Fruit fly (Drosophila melanogaster) whole organism, prepupa: ENCODE results near the gene dsf.

Source experiments
- Blimp-1 ChIP-seq: fragments of 200-800 bp; sonication (Bioruptor generic); optimal IDR thresholded peaks from 3 replicates; lab custom pipeline; 2017; ENCODE audit warnings: missing biosample characterization, missing genetic modification characterization, mild to moderate bottlenecking, moderate library complexity, missing genetic modification reagents
- CG10631 ChIP-seq: fragments of 200-800 bp; sonication (Bioruptor generic); optimal IDR thresholded peaks from 2 replicates; lab custom pipeline; 2016; ENCODE audit warnings: missing biosample characterization, missing genetic modification characterization
- CG10669 ChIP-seq: fragments of 200-800 bp; sonication (Bioruptor generic); optimal IDR thresholded peaks from 3 replicates; lab custom pipeline; 2018; ENCODE audit warnings: missing biosample characterization, mild to moderate bottlenecking, missing genetic modification characterization, moderate library complexity
- CG11294 ChIP-seq: fragments of 200-800 bp; sonication (Bioruptor generic); IDR thresholded peaks from 2 replicates; pipeline ENCODE4 v1.3.6; 2022; ENCODE audit warnings: missing biosample characterization, missing genetic modification characterization
- CG11762 ChIP-seq: fragments of 200-800 bp; sonication (Bioruptor generic); optimal IDR thresholded peaks from 3 replicates; lab custom pipeline; 2016; ENCODE audit warnings: missing biosample characterization, missing genetic modification characterization; ENCODE audit not compliant: insufficient read depth
- CG11902 ChIP-seq: fragments of 200-800 bp; sonication (Bioruptor generic); optimal IDR thresholded peaks from 3 replicates; lab custom pipeline; 2016; ENCODE audit warnings: missing biosample characterization, missing genetic modification characterization
- CG1621 ChIP-seq: fragments of 200-800 bp; sonication (Bioruptor generic); optimal IDR thresholded peaks from 3 replicates; lab custom pipeline; 2018; ENCODE audit warnings: missing biosample characterization, mild to moderate bottlenecking, missing genetic modification characterization
- CG16779 ChIP-seq: fragments of 200-800 bp; sonication (Bioruptor generic); optimal IDR thresholded peaks from 3 replicates; lab custom pipeline; 2017; ENCODE audit warnings: missing biosample characterization, mild to moderate bottlenecking, missing genetic modification characterization
- CG32006 ChIP-seq: fragments of 200-800 bp; sonication (Bioruptor generic); optimal IDR thresholded peaks from 3 replicates; lab custom pipeline; 2017; ENCODE audit warnings: missing biosample characterization, mild to moderate bottlenecking, missing genetic modification characterization
- CG34406 ChIP-seq: fragments of 200-800 bp; sonication (Bioruptor generic); optimal IDR thresholded peaks from 3 replicates; lab custom pipeline; 2016; ENCODE audit warnings: missing biosample characterization, missing genetic modification characterization
- CG3919 ChIP-seq: fragments of 200-800 bp; sonication (Bioruptor generic); optimal IDR thresholded peaks from 3 replicates; lab custom pipeline; 2016; ENCODE audit warnings: missing biosample characterization, missing genetic modification characterization
- CG4318 ChIP-seq: fragments of 200-800 bp; sonication (Bioruptor generic); optimal IDR thresholded peaks from 3 replicates; lab custom pipeline; 2017; ENCODE audit warnings: missing biosample characterization, mild to moderate bottlenecking, missing genetic modification characterization
- CG6163 ChIP-seq: fragments of 200-800 bp; sonication (Bioruptor generic); IDR thresholded peaks from 3 replicates; pipeline ENCODE4 v1.3.6; 2022; ENCODE audit warnings: missing biosample characterization, missing genetic modification characterization
- CG6792 ChIP-seq: fragments of 200-800 bp; sonication (Bioruptor generic); optimal IDR thresholded peaks from 3 replicates; lab custom pipeline; 2016; ENCODE audit warnings: missing biosample characterization, missing genetic modification characterization
- CG6808 ChIP-seq: fragments of 200-800 bp; sonication (Bioruptor generic); optimal IDR thresholded peaks from 3 replicates; lab custom pipeline; 2017; ENCODE audit warnings: missing biosample characterization, missing genetic modification characterization, mild to moderate bottlenecking, moderate library complexity, missing genetic modification reagents
- CG6854 ChIP-seq: fragments of 200-800 bp; sonication (Bioruptor generic); optimal IDR thresholded peaks from 2 replicates; lab custom pipeline; 2017; ENCODE audit warnings: missing biosample characterization, mild to moderate bottlenecking, missing genetic modification characterization
- CG8632 ChIP-seq: fragments of 200-800 bp; sonication (Bioruptor generic); optimal IDR thresholded peaks from 3 replicates; lab custom pipeline; 2016; ENCODE audit warnings: missing biosample characterization, missing genetic modification characterization
- Eip75B ChIP-seq: fragments of 200-800 bp; sonication (Bioruptor generic); optimal IDR thresholded peaks from 3 replicates; lab custom pipeline; 2016; ENCODE audit warnings: missing biosample characterization, missing genetic modification characterization
- Eip78C ChIP-seq: fragments of 200-800 bp; sonication (Bioruptor generic); peaks from one replicate; lab custom pipeline; 2016; ENCODE audit warnings: missing biosample characterization, missing genetic modification characterization
- Eip93F ChIP-seq: fragments of 200-800 bp; sonication (Bioruptor generic); optimal IDR thresholded peaks from 2 replicates; lab custom pipeline; 2016; ENCODE audit warnings: missing biosample characterization, mild to moderate bottlenecking, missing genetic modification characterization
- Ets21C ChIP-seq: fragments of 200-800 bp; sonication (Bioruptor generic); optimal IDR thresholded peaks from 3 replicates; lab custom pipeline; 2016; ENCODE audit warnings: missing biosample characterization, missing genetic modification characterization
- Hr39 ChIP-seq: fragments of 200-800 bp; sonication (Bioruptor generic); optimal IDR thresholded peaks from 2 replicates; lab custom pipeline; 2016; ENCODE audit warnings: missing biosample characterization, missing genetic modification characterization
- Hr4 ChIP-seq: fragments of 200-800 bp; sonication (Bioruptor generic); optimal IDR thresholded peaks from 3 replicates; lab custom pipeline; 2016; ENCODE audit warnings: missing biosample characterization, missing genetic modification characterization
- Lpt ChIP-seq: fragments of 200-800 bp; sonication (Bioruptor generic); optimal IDR thresholded peaks from 3 replicates; lab custom pipeline; 2016; ENCODE audit warnings: missing biosample characterization, missing genetic modification characterization
- Met ChIP-seq: fragments of 200-800 bp; sonication (Bioruptor generic); optimal IDR thresholded peaks from 3 replicates; lab custom pipeline; 2016; ENCODE audit warnings: missing biosample characterization, missing genetic modification characterization
- Smox ChIP-seq: fragments of 200-800 bp; sonication (Bioruptor generic); optimal IDR thresholded peaks from 3 replicates; lab custom pipeline; 2016; ENCODE audit warnings: missing biosample characterization, missing genetic modification characterization
- Sox102F ChIP-seq: fragments of 200-800 bp; sonication (Bioruptor generic); optimal IDR thresholded peaks from 2 replicates; lab custom pipeline; 2016; ENCODE audit warnings: missing biosample characterization, mild to moderate bottlenecking, missing genetic modification characterization
- Sox14 ChIP-seq: fragments of 200-800 bp; sonication (Bioruptor generic); optimal IDR thresholded peaks from 3 replicates; lab custom pipeline; 2016; ENCODE audit warnings: missing biosample characterization, missing genetic modification characterization
- Sox15 ChIP-seq: fragments of 200-800 bp; sonication (Bioruptor generic); optimal IDR thresholded peaks from 3 replicates; lab custom pipeline; 2016; ENCODE audit warnings: missing biosample characterization, missing genetic modification characterization
- achi ChIP-seq: fragments of 200-800 bp; sonication (Bioruptor generic); optimal IDR thresholded peaks from 3 replicates; lab custom pipeline; 2016; ENCODE audit warnings: missing biosample characterization, missing genetic modification characterization
- acj6 ChIP-seq: fragments of 200-800 bp; sonication (Bioruptor generic); optimal IDR thresholded peaks from 3 replicates; lab custom pipeline; 2016; ENCODE audit warnings: missing biosample characterization, missing genetic modification characterization
- cyc ChIP-seq: fragments of 200-800 bp; sonication (Bioruptor generic); optimal IDR thresholded peaks from 3 replicates; lab custom pipeline; 2016; ENCODE audit warnings: missing biosample characterization, missing genetic modification characterization
- dac ChIP-seq: fragments of 200-800 bp; sonication (Bioruptor generic); optimal IDR thresholded peaks from 2 replicates; lab custom pipeline; 2017; ENCODE audit warnings: missing biosample characterization, mild to moderate bottlenecking, missing genetic modification characterization
- dsx ChIP-seq: fragments of 200-800 bp; optimal IDR thresholded peaks from 3 replicates; lab custom pipeline; 2019; ENCODE audit warnings: missing biosample characterization, mild to moderate bottlenecking, missing genetic modification characterization, moderate library complexity; ENCODE audit not compliant: poor library complexity, severe bottlenecking
- eg ChIP-seq: fragments of 200-800 bp; sonication (Bioruptor generic); IDR thresholded peaks from 3 replicates; pipeline ENCODE4 v1.3.6; 2022; ENCODE audit warnings: missing biosample characterization, missing genetic modification characterization
- esn ChIP-seq: fragments of 200-800 bp; sonication (Bioruptor generic); optimal IDR thresholded peaks from 2 replicates; lab custom pipeline; 2016; ENCODE audit warnings: missing biosample characterization, mild to moderate bottlenecking, missing genetic modification characterization, moderate library complexity
- fd59A ChIP-seq: fragments of 200-800 bp; sonication (Bioruptor generic); optimal IDR thresholded peaks from 2 replicates; lab custom pipeline; 2017; ENCODE audit warnings: missing biosample characterization, mild to moderate bottlenecking, missing genetic modification characterization, missing genetic modification reagents
- fd85E ChIP-seq: fragments of 200-800 bp; sonication (Bioruptor generic); optimal IDR thresholded peaks from 3 replicates; lab custom pipeline; 2016; ENCODE audit warnings: missing biosample characterization, missing genetic modification characterization
- fkh ChIP-seq: fragments of 200-800 bp; sonication (Bioruptor generic); optimal IDR thresholded peaks from 3 replicates; lab custom pipeline; 2017; ENCODE audit warnings: missing biosample characterization, mild to moderate bottlenecking, missing genetic modification characterization, moderate library complexity
- lz ChIP-seq: fragments of 200-800 bp; sonication (Bioruptor generic); optimal IDR thresholded peaks from 3 replicates; lab custom pipeline; 2016; ENCODE audit warnings: missing biosample characterization, missing genetic modification characterization
- net ChIP-seq: fragments of 200-800 bp; sonication (Bioruptor generic); optimal IDR thresholded peaks from 3 replicates; lab custom pipeline; 2016; ENCODE audit warnings: missing biosample characterization, missing genetic modification characterization
- pdm3 ChIP-seq: fragments of 200-800 bp; sonication (Bioruptor generic); optimal IDR thresholded peaks from 3 replicates; lab custom pipeline; 2016; ENCODE audit warnings: missing biosample characterization, missing genetic modification characterization
- salr ChIP-seq, 2 experiments: fragments of 200-800 bp; sonication (Bioruptor generic); optimal IDR thresholded peaks; 3 replicates each; lab custom pipeline; 2016 to 2018; ENCODE audit warnings: missing biosample characterization in 2 of 2, missing genetic modification characterization in 2 of 2, mild to moderate bottlenecking in 1 of 2
- spab ChIP-seq: fragments of 200-800 bp; sonication (Bioruptor generic); optimal IDR thresholded peaks from 2 replicates; lab custom pipeline; 2017; ENCODE audit warnings: missing biosample characterization, mild to moderate bottlenecking, missing genetic modification characterization, missing genetic modification reagents
- svp ChIP-seq: fragments of 200-800 bp; sonication (Bioruptor generic); peaks from one replicate; lab custom pipeline; 2016; ENCODE audit warnings: missing biosample characterization, missing genetic modification characterization
- topi ChIP-seq: fragments of 200-800 bp; sonication (Bioruptor generic); optimal IDR thresholded peaks from 3 replicates; lab custom pipeline; 2016; ENCODE audit warnings: missing biosample characterization, missing genetic modification characterization
- vri ChIP-seq: fragments of 200-800 bp; sonication (Bioruptor generic); optimal IDR thresholded peaks from 3 replicates; lab custom pipeline; 2016; ENCODE audit warnings: missing biosample characterization, mild to moderate bottlenecking, missing genetic modification characterization

dsf gene

DNA sequence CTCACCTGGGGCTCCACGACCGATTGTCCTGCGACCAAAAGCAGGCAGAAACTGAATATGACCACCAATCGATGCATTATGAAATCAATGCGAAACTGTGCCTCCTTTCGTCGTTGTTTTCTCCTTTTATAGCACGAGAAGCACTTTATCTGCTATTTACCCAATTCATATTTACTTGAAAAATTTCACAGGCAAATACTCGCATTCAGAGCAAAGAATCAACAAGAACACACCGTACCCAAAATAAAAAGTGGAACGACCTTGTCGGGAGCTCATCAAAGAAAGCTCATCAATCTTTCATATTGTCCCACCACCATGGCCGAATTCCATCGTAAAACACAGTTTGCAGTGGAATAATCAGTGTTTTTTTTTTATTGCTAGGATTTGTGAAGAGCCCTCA, 21.2 kb upstream of the dsf start, which contains the start of gene CG9021:
Gene CG9021, minus strand, starts transcription at position 105 of the 400 bp plus-strand sequence.
- TF ChIP-seq eg (no peak), Met (peak; percentile 57), Sox14 (GFP tag; lab: Kevin White, UChicago) (no peak), dsx (no peak), svp (GFP tag; lab: Kevin White, UChicago) (peak; percentile 49), vri (GFP tag; lab: Kevin White, UChicago) (peak; percentile 49), Eip78C (GFP tag; lab: Kevin White, UChicago) (peak; percentile 54), CG3919 (GFP tag; lab: Kevin White, UChicago) (peak; percentile 6), CG4318 (GFP tag; lab: Kevin White, UChicago) (no peak), Smox (peak; percentile 58), CG8632 (GFP tag; lab: Kevin White, UChicago) (peak; percentile 14), fkh (GFP tag; lab: Kevin White, UChicago) (no peak), Hr39 (GFP tag; lab: Kevin White, UChicago) (peak; percentile 35), cyc (peak; percentile 37), pdm3 (GFP tag; lab: Kevin White, UChicago) (no peak), topi (GFP tag; lab: Kevin White, UChicago) (peak; percentile 55), Blimp-1 (GFP tag; lab: Kevin White, UChicago) (peak; percentile 23), spab (GFP tag; lab: Kevin White, UChicago) (no peak), net (GFP tag; lab: Kevin White, UChicago) (no peak), CG10631 (GFP tag; lab: Kevin White, UChicago) (no peak), acj6 (GFP tag; lab: Kevin White, UChicago) (no peak), Lpt (GFP tag; lab: Kevin White, UChicago) (no peak), CG32006 (GFP tag; lab: Kevin White, UChicago) (no peak), Ets21C (peak; percentile 33), CG34406 (peak; percentile 18), CG6808 (GFP tag; lab: Kevin White, UChicago) (no peak), esn (GFP tag; lab: Kevin White, UChicago) (peak; percentile 69), CG6792 (GFP tag; lab: Kevin White, UChicago) (peak; percentile 30), lz (GFP tag; lab: Kevin White, UChicago) (peak; percentile 16), Sox102F (GFP tag; lab: Kevin White, UChicago) (peak; percentile 52), fd85E (GFP tag; lab: Kevin White, UChicago) (no peak), CG11762 (no peak)

DNA sequence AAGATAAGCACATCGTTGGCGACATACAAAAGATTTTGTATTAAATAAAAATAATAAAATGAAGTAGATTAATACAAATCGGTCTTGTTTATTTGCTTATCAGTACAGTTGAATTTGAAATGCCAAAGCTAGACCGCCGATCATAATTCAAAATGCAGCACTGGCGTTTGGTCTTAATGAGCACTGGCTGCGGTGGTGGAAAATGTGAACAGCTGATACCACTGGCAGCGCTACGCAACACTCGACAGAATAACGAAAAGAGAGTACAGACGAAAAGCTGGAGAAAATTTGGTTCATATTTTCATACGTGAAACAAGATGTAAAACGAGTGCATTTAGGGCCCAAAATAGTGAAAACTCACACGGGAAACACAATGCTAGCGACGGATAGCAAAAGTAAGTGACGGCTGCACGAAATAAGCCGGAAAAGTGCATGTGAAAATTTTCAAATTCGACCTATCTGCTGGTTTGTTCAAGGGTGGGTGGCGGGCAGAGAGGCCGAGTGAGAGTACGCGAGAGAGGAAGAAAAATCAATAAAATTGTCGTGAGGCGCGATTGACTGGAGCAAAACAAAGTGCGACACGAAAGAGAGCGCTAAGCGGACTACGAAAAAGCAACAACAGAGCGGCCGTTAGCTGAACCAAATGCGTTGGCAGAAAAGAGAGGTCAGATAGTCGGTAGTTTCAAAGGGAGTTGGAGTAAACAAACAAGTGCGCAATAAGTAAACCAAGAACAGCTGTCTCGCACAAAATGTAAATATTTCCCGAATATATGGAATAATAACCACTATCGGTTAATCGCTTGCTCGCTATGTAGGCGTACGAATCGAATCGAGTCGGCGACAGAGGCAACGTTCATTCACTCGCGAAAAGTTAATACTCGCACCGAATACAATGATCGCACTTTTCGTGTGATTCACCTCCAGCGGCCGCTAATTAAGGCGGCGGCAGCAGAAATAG, 18.6 kb upstream of the dsf start, which contains the start of gene bchs:
Gene bchs, plus strand, starts transcription at position 277 of the 958 bp plus-strand sequence.
- TF ChIP-seq lz (GFP tag; lab: Kevin White, UChicago): peak; percentile 25
- TF ChIP-seq Sox14 (GFP tag; lab: Kevin White, UChicago): peak; percentile 41
- no peak for TF ChIP-seq Sox15 (GFP tag; lab: Kevin White, UChicago)
- no peak for TF ChIP-seq CG1621 (tag; lab: Kevin White, UChicago)
- no peak for TF ChIP-seq fd59A (GFP tag; lab: Kevin White, UChicago)
- TF ChIP-seq CG4318 (GFP tag; lab: Kevin White, UChicago): no peak
- no peak for TF ChIP-seq Eip93F (GFP tag; lab: Kevin White, UChicago)
- no peak for TF ChIP-seq spab (GFP tag; lab: Kevin White, UChicago)
- TF ChIP-seq dac (GFP tag; lab: Kevin White, UChicago): no peak
- peak; percentile 7 for TF ChIP-seq achi (GFP tag; lab: Kevin White, UChicago)
- no peak for TF ChIP-seq CG32006 (GFP tag; lab: Kevin White, UChicago)
- no peak for TF ChIP-seq CG11902 (GFP tag; lab: Kevin White, UChicago)
- peak in 1 of 2 experiments; percentile 26 for TF ChIP-seq salr (GFP tag; optimal IDR thresholded peaks at IDR 0.05; lab: Kevin White, UChicago)
- peak; percentile 12 for TF ChIP-seq Eip75B (GFP tag; lab: Kevin White, UChicago)
- no peak for TF ChIP-seq Hr4 (GFP tag; lab: Kevin White, UChicago)
- TF ChIP-seq net (GFP tag; lab: Kevin White, UChicago): no peak
- peak; percentile 73 for TF ChIP-seq vri (GFP tag; lab: Kevin White, UChicago)
- no peak for TF ChIP-seq Ets21C
- no peak for TF ChIP-seq CG3919 (GFP tag; lab: Kevin White, UChicago)
- TF ChIP-seq CG11294 (GFP tag; lab: Robert Waterston, UW): no peak
- peak; percentile 17 for TF ChIP-seq CG34406
- TF ChIP-seq CG6163: no peak; the same call in 1 of the 3 replicates
- TF ChIP-seq CG10669 (GFP tag; lab: Kevin White, UChicago): no peak
- no peak for TF ChIP-seq Eip78C (GFP tag; lab: Kevin White, UChicago)
- TF ChIP-seq eg: no peak
- TF ChIP-seq CG6854 (GFP tag; lab: Kevin White, UChicago): no peak
- no peak for TF ChIP-seq Blimp-1 (GFP tag; lab: Kevin White, UChicago)
- TF ChIP-seq CG16779 (tag; lab: Kevin White, UChicago): peak; percentile 11
